Worm (Caenorhabditis elegans) whole organism, L4 larva: ENCODE measurements around the gene lgg-3.
A peak's percentile ranks its signal among the peaks of the same experiment; 100 is the strongest.

Experiments used
- F44E2.7 ChIP-seq: fragments of 200-800 bp; sonication (Bioruptor generic); IDR thresholded peaks from 2 replicates; pipeline ENCODE4 v2.1.2; 2022; ENCODE audit warnings: missing genetic modification characterization, missing compliant biosample characterization
- R02D3.7 ChIP-seq: fragments of 150-350 bp; sonication (generic microtip); optimal IDR thresholded peaks from 3 replicates; lab custom pipeline; 2014; ENCODE audit warnings: missing biosample characterization, missing genetic modification characterization
- T26A8.4 ChIP-seq: fragments of 200-800 bp; sonication (Bioruptor generic); IDR thresholded peaks from 2 replicates; pipeline ENCODE4 v1.3.6; 2022; ENCODE audit warnings: missing genetic modification characterization, missing compliant biosample characterization
- Y105C5A.15 ChIP-seq: fragments of 200-800 bp; sonication (Bioruptor generic); IDR thresholded peaks from 2 replicates; pipeline ENCODE4 v1.3.6; 2022; ENCODE audit warnings: missing genetic modification characterization, missing compliant biosample characterization
- Y48G9A.11 ChIP-seq: fragments of 200-800 bp; sonication (Bioruptor generic); IDR thresholded peaks from 2 replicates; pipeline ENCODE4 v1.3.6; 2022; ENCODE audit warnings: missing genetic modification reagents, missing genetic modification characterization, missing compliant biosample characterization
- ZK337.2 ChIP-seq: fragments of 200-800 bp; sonication (Bioruptor generic); IDR thresholded peaks from 2 replicates; pipeline ENCODE4 v1.3.6; 2022; ENCODE audit warnings: missing genetic modification reagents, missing genetic modification characterization, missing compliant biosample characterization
- ZK546.5 ChIP-seq, 2 experiments: sonication (generic microtip); optimal IDR thresholded peaks; 2 replicates each; lab custom pipeline; 2017; ENCODE audit warnings: missing biosample characterization in 2 of 2, missing genetic modification characterization in 2 of 2
- ama-1 ChIP-seq: fragments of 150-350 bp; optimal IDR thresholded peaks from 2 replicates; lab custom pipeline; 2014; ENCODE audit warnings: inconsistent platforms, mixed read lengths
- attf-4 ChIP-seq: sonication (generic microtip); optimal IDR thresholded peaks from 3 replicates; lab custom pipeline; 2017; ENCODE audit warnings: missing biosample characterization, missing genetic modification characterization
- ceh-28 ChIP-seq: fragments of 150-350 bp; optimal IDR thresholded peaks from 2 replicates; lab custom pipeline; 2014; ENCODE audit warnings: missing biosample characterization, missing genetic modification reagents, missing genetic modification characterization
- ceh-32 ChIP-seq: sonication (generic microtip); optimal IDR thresholded peaks from 2 replicates; lab custom pipeline; 2016; ENCODE audit warnings: mild to moderate bottlenecking, missing genetic modification characterization, missing compliant biosample characterization; ENCODE audit not compliant: poor library complexity
- ceh-44 ChIP-seq: fragments of 200-800 bp; sonication (Bioruptor generic); IDR thresholded peaks from 2 replicates; pipeline ENCODE4 v1.3.6; 2022; ENCODE audit warnings: missing genetic modification reagents, missing genetic modification characterization, missing compliant biosample characterization
- cey-2 ChIP-seq: sonication (generic microtip); optimal IDR thresholded peaks from 3 replicates; lab custom pipeline; 2017; ENCODE audit warnings: missing genetic modification characterization, mild to moderate bottlenecking, missing compliant biosample characterization, antibody characterized with exemption, borderline replicate concordance; ENCODE audit not compliant: insufficient read depth
- daf-12 ChIP-seq: fragments of 150-350 bp; optimal IDR thresholded peaks from 2 replicates; lab custom pipeline; 2014; ENCODE audit warnings: missing biosample characterization, missing genetic modification reagents, missing genetic modification characterization
- daf-19 ChIP-seq: fragments of 200-800 bp; sonication (Bioruptor generic); conservative IDR thresholded peaks from 2 replicates; pipeline ENCODE4 v1.3.6; 2022; ENCODE audit warnings: missing genetic modification characterization, missing compliant biosample characterization
- dmd-8 ChIP-seq: fragments of 200-800 bp; sonication (Bioruptor generic); IDR thresholded peaks from 2 replicates; pipeline ENCODE4 v1.3.6; 2022; ENCODE audit warnings: missing genetic modification characterization, missing compliant biosample characterization
- dpl-1 ChIP-seq: fragments of 150-350 bp; optimal IDR thresholded peaks from 2 replicates; lab custom pipeline; 2014; ENCODE audit warnings: missing biosample characterization, missing genetic modification reagents, missing genetic modification characterization
- duxl-1 ChIP-seq: sonication (generic microtip); optimal IDR thresholded peaks from 2 replicates; lab custom pipeline; 2016; ENCODE audit warnings: mild to moderate bottlenecking, missing genetic modification characterization, moderate library complexity, missing compliant biosample characterization; ENCODE audit not compliant: poor library complexity
- egl-43 ChIP-seq: fragments of 200-800 bp; sonication (Bioruptor generic); IDR thresholded peaks from 2 replicates; pipeline ENCODE4 v1.3.6; 2022; ENCODE audit warnings: missing genetic modification reagents, missing genetic modification characterization, missing compliant biosample characterization
- fkh-10 ChIP-seq: fragments of 150-350 bp; optimal IDR thresholded peaks from 2 replicates; lab custom pipeline; 2014; ENCODE audit warnings: missing biosample characterization, missing genetic modification reagents, missing genetic modification characterization
- gei-8 ChIP-seq: fragments of 200-800 bp; sonication (Bioruptor generic); optimal IDR thresholded peaks from 2 replicates; lab custom pipeline; 2018; ENCODE audit warnings: mild to moderate bottlenecking, missing genetic modification characterization, missing compliant biosample characterization
- hlh-30 ChIP-seq: sonication (generic microtip); optimal IDR thresholded peaks from 2 replicates; lab custom pipeline; 2017; ENCODE audit warnings: antibody characterized with exemption, mild to moderate bottlenecking, missing genetic modification characterization, missing compliant biosample characterization; ENCODE audit not compliant: insufficient read depth
- hmg-1.1 ChIP-seq: fragments of 200-800 bp; sonication (Bioruptor generic); IDR thresholded peaks from 2 replicates; pipeline ENCODE4 v1.3.6; 2022; ENCODE audit warnings: missing genetic modification reagents, missing genetic modification characterization, missing compliant biosample characterization
- lin-13 ChIP-seq: fragments of 150-350 bp; optimal IDR thresholded peaks from 2 replicates; lab custom pipeline; 2014; ENCODE audit warnings: missing biosample characterization, missing genetic modification reagents, missing genetic modification characterization
- lin-29 ChIP-seq: fragments of 200-800 bp; sonication (Bioruptor generic); IDR thresholded peaks from 2 replicates; pipeline ENCODE4 v1.3.6; 2022; ENCODE audit warnings: missing genetic modification reagents, missing genetic modification characterization, missing compliant biosample characterization
- lin-38 ChIP-seq: fragments of 200-800 bp; sonication (Bioruptor generic); IDR thresholded peaks from 2 replicates; pipeline ENCODE4 v1.3.6; 2022; ENCODE audit warnings: missing genetic modification reagents, missing genetic modification characterization, missing compliant biosample characterization
- lir-3 ChIP-seq: sonication (generic microtip); optimal IDR thresholded peaks from 2 replicates; lab custom pipeline; 2016; ENCODE audit warnings: mild to moderate bottlenecking, missing genetic modification characterization, missing compliant biosample characterization
- mep-1 ChIP-seq: fragments of 150-350 bp; sonication (generic microtip); optimal IDR thresholded peaks from 3 replicates; lab custom pipeline; 2014; ENCODE audit warnings: missing biosample characterization, missing genetic modification characterization
- mes-2 ChIP-seq: sonication (generic microtip); optimal IDR thresholded peaks from 2 replicates; lab custom pipeline; 2016; ENCODE audit warnings: missing genotype, mild to moderate bottlenecking, missing genetic modification characterization, missing compliant biosample characterization; ENCODE audit not compliant: poor library complexity, severe bottlenecking
- mxl-2 ChIP-seq: fragments of 200-800 bp; sonication (Bioruptor generic); conservative IDR thresholded peaks from 2 replicates; pipeline ENCODE4 v1.3.6; 2022; ENCODE audit warnings: missing genetic modification reagents, missing genetic modification characterization, missing compliant biosample characterization
- mxl-3 ChIP-seq: fragments of 200-800 bp; sonication (Bioruptor generic); optimal IDR thresholded peaks from 2 replicates; lab custom pipeline; 2018; ENCODE audit warnings: mild to moderate bottlenecking, missing genetic modification characterization, missing compliant biosample characterization
- nhr-10 ChIP-seq: fragments of 150-350 bp; optimal IDR thresholded peaks from 2 replicates; lab custom pipeline; 2014; ENCODE audit warnings: missing biosample characterization, missing genetic modification characterization
- nhr-28 ChIP-seq: fragments of 150-350 bp; optimal IDR thresholded peaks from 2 replicates; lab custom pipeline; 2014; ENCODE audit warnings: missing biosample characterization, missing genetic modification characterization
- nhr-41 ChIP-seq: fragments of 200-800 bp; sonication (Bioruptor generic); IDR thresholded peaks from 2 replicates; pipeline ENCODE4 v1.3.6; 2022; ENCODE audit warnings: missing genetic modification reagents, missing genetic modification characterization, missing compliant biosample characterization
- nhr-76 ChIP-seq: fragments of 150-350 bp; optimal IDR thresholded peaks from 2 replicates; lab custom pipeline; 2014; ENCODE audit warnings: missing biosample characterization, missing genetic modification characterization
- php-3 ChIP-seq: fragments of 200-800 bp; sonication (Bioruptor generic); IDR thresholded peaks from 2 replicates; pipeline ENCODE4 v1.3.6; 2022; ENCODE audit warnings: missing genetic modification reagents, missing genetic modification characterization, missing compliant biosample characterization
- sdz-12 ChIP-seq: fragments of 200-800 bp; sonication (Bioruptor generic); optimal IDR thresholded peaks from 2 replicates; lab custom pipeline; 2018; ENCODE audit warnings: mild to moderate bottlenecking, missing genetic modification characterization, missing compliant biosample characterization
- set-16 ChIP-seq: fragments of 200-800 bp; sonication (Bioruptor generic); IDR thresholded peaks from 2 replicates; pipeline ENCODE4 v1.3.6; 2022; ENCODE audit warnings: missing genetic modification reagents, missing genetic modification characterization, missing compliant biosample characterization
- skn-1 ChIP-seq: fragments of 150-350 bp; optimal IDR thresholded peaks from 2 replicates; lab custom pipeline; 2014; ENCODE audit warnings: missing biosample characterization, missing genetic modification characterization
- snpc-4 ChIP-seq: fragments of 150-350 bp; optimal IDR thresholded peaks from 2 replicates; lab custom pipeline; 2014; ENCODE audit warnings: missing biosample characterization, missing genetic modification characterization
- spr-3 ChIP-seq: fragments of 200-800 bp; sonication (Bioruptor generic); optimal IDR thresholded peaks from 2 replicates; lab custom pipeline; 2018; ENCODE audit warnings: mild to moderate bottlenecking, missing genetic modification characterization, missing compliant biosample characterization
- tag-97 ChIP-seq: fragments of 200-800 bp; sonication (Bioruptor generic); IDR thresholded peaks from 2 replicates; pipeline ENCODE4 v1.3.6; 2022; ENCODE audit warnings: missing genetic modification characterization, missing compliant biosample characterization
- unc-39 ChIP-seq: sonication (generic microtip); optimal IDR thresholded peaks from 2 replicates; lab custom pipeline; 2017; ENCODE audit warnings: missing biosample characterization, missing genetic modification characterization
- unc-62 ChIP-seq, 3 experiments: fragments of 150-350 bp in 1 of 3; sonication (generic microtip); optimal IDR thresholded peaks in 2 of 3; peaks in 1 of 3; 1 replicate in 1 of 3; 2 replicates in 2 of 3; lab custom pipeline; 2014 to 2017; ENCODE audit warnings: missing biosample characterization in 3 of 3, missing genetic modification characterization in 3 of 3, missing genetic modification reagents in 3 of 3, missing genotype in 1 of 3
- vab-7 ChIP-seq: fragments of 200-800 bp; sonication (Bioruptor generic); IDR thresholded peaks from 2 replicates; pipeline ENCODE4 v1.3.6; 2022; ENCODE audit warnings: missing genetic modification reagents, missing genetic modification characterization, missing compliant biosample characterization
- zip-2 ChIP-seq: fragments of 150-350 bp; optimal IDR thresholded peaks from 2 replicates; lab custom pipeline; 2014; ENCODE audit warnings: missing biosample characterization, missing genetic modification characterization
- ztf-7 ChIP-seq: fragments of 150-350 bp; optimal IDR thresholded peaks from 2 replicates; lab custom pipeline; 2014; ENCODE audit warnings: missing biosample characterization, missing genetic modification characterization

Gene lgg-3

DNA sequence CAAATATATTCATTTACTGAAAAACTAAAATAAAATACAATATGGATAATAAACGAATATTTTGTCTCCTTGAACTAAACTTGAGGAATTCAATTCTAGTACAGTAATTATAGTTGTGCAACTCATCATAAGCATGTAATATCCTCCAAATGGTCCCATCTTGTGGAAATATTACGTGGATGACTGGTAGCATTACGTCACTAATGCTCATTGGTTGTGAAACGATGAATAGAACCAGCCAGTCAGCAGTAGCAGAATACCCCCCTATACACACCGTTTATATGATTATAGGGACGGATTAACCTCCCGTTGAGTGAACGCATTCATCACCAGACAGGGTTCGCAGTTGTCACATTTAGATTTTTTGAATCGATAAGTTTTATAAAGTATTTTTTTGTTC is 20.6 kb upstream of the lgg-3 start:
- TF ChIP-seq Y48G9A.11 (GFP tag; lab: Robert Waterston, UW) (no peak), unc-39 (tag; lab: Kevin White, UChicago) (no peak), nhr-41 (GFP tag; lab: Robert Waterston, UW) (no peak), nhr-28 (tag; lab: Kevin White, UChicago) (no peak), mxl-3 (no peak), nhr-10 (tag; lab: Kevin White, UChicago) (no peak), hmg-1.1 (no peak), egl-43 (GFP tag; lab: Robert Waterston, UW) (no peak), attf-4 (tag; lab: Kevin White, UChicago) (no peak), tag-97 (GFP tag; lab: Robert Waterston, UW) (no peak), snpc-4 (tag; lab: Kevin White, UChicago) (no peak), ceh-44 (GFP tag; lab: Robert Waterston, UW) (no peak), lin-29 (GFP tag; lab: Robert Waterston, UW) (no peak), dmd-8 (GFP tag; lab: Robert Waterston, UW) (no peak), zip-2 (tag; lab: Kevin White, UChicago) (no peak), T26A8.4 (GFP tag; lab: Robert Waterston, UW) (no peak), dpl-1 (no peak)

DNA sequence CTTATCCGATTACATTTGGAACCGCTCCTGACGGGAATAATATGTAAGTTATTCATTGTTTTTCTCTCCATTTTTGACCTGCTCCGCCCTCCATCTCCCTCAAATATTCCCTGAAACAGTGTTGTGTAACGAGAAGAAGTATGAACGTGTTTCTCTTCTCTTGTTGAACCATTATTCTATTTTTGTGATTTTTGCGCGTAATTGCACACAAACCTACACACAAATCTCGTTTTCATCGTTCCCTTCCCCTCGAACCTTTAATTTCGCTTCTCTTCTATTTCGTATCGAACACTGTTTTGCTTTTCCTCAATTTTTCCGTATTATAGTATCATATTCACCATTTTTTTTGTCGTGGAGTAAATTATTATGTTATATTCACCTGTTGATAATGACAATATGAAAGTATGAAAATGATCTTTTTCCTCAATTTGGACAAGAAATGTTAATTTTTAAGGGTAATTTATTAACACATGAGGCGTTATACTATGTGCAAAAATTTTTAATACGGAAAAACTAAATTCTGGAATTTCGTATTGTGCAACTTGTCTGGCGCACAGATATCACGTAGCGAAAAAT is 19.4 kb upstream of the lgg-3 start:
- TF ChIP-seq Y105C5A.15 (0 out of 2 replicates have a peak, but pooled peaks have one; percentile 35), unc-62 (GFP tag; optimal IDR thresholded peaks at IDR 0.05 in 1 of 2; lab: Kevin White, UChicago) (peak in 1 of 2 experiments; percentile 85), unc-62 (tag; optimal IDR thresholded peaks at IDR 0.05; lab: Kevin White, UChicago) (no peak), cey-2 (tag; lab: Kevin White, UChicago) (no peak), daf-19 (GFP tag; lab: Robert Waterston, UW) (peak; percentile 64; the same call in 1 of the 2 replicates), ama-1 (peak; percentile 67), fkh-10 (no peak), mes-2 (tag; lab: Kevin White, UChicago) (no peak)
- TF ChIP-seq, all 104 proteins: peak for 4

DNA sequence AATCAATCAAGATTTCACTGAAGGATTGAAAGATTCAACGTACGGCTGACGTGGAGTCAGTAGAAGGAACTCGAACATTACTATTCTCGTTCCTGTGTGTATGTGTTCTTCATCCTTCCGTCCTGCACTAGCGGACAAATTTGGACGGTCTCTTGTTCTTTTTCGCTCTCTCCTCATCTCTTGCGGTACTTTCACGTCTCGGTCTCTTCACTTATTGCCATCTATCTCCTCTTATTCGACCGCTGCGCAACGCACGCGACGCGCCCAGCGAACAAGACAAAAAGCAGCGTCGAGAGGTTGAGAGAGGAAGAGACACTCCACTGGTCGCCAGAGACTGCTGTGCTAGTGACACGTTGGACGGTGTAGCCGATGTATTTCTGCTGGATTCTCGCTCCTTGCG is 17.7 kb upstream of the lgg-3 start:
- TF ChIP-seq hlh-30 (tag; lab: Kevin White, UChicago) (peak; percentile 64), mep-1 (tag; lab: Kevin White, UChicago) (peak; percentile 74), ceh-28 (tag; lab: Kevin White, UChicago) (peak; percentile 9), F44E2.7 (GFP tag; lab: Robert Waterston, UW) (0 out of 2 replicates have a peak, but pooled peaks have one; percentile 30), mxl-2 (GFP tag; lab: Robert Waterston, UW) (no peak), ZK337.2 (GFP tag; lab: Robert Waterston, UW) (no peak), ceh-32 (no peak), lin-13 (peak; percentile 48), sdz-12 (no peak), ZK546.5 (tag; optimal IDR thresholded peaks at IDR 0.05; lab: Kevin White, UChicago) (no peak), R02D3.7 (tag; lab: Kevin White, UChicago) (no peak), skn-1 (tag; lab: Kevin White, UChicago) (no peak), daf-12 (no peak), nhr-41 (GFP tag; lab: Robert Waterston, UW) (no peak), snpc-4 (tag; lab: Kevin White, UChicago) (no peak), php-3 (GFP tag; lab: Robert Waterston, UW) (peak; percentile 9; the same call in 1 of the 2 replicates), vab-7 (peak; percentile 40; the same call in 1 of the 2 replicates), unc-62 (GFP tag; optimal IDR thresholded peaks at IDR 0.05 in 1 of 2; lab: Kevin White, UChicago) (peak in 1 of 2 experiments; percentile 93), unc-62 (tag; optimal IDR thresholded peaks at IDR 0.05; lab: Kevin White, UChicago) (no peak), gei-8 (no peak), set-16 (GFP tag; lab: Robert Waterston, UW) (peak; percentile 70), lin-38 (GFP tag; lab: Robert Waterston, UW) (peak; percentile 49; the same call in 1 of the 2 replicates), spr-3 (GFP tag; lab: Kevin White, UChicago) (no peak), nhr-76 (tag; lab: Kevin White, UChicago) (no peak), duxl-1 (tag; lab: Kevin White, UChicago) (peak; percentile 27), ztf-7 (tag; lab: Kevin White, UChicago) (no peak), mes-2 (tag; lab: Kevin White, UChicago) (peak; percentile 74), lir-3 (tag; lab: Kevin White, UChicago) (no peak)
